Fruit fly (Drosophila melanogaster): ENCODE results near the gene Dab.

Dab gene

DNA sequence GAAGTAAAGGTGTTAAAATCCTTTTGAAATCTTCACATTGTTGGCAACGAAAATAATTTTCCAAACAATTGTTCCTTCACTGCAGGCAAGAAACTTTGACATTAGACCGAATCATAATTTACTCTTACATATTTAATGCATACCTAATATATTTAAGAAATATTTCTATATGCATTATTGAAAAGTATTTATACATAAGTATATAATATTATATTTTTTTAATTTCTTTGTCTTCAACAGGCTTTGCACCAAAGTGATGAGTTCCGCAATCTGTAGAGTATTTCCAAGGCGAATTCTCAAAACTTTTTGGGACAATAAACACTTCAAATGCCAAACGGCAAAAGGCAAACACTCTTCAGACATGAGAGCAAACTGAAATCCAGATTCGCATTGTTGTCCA lies 14.9 kb upstream of the Dab start (continued):
- TF ChIP-seq CG12219 (GFP tag; optimal IDR thresholded peaks at IDR 0.05) (no peak), CG14710 (tag; optimal IDR thresholded peaks at IDR 0.05) (peak; percentile 30), Dad (GFP tag; optimal IDR thresholded peaks at IDR 0.05) (no peak), Aef1 (GFP tag; IDR thresholded peaks at IDR 0.05) (0 out of 3 replicates have a peak, but pooled peaks have one; percentile 43), Trl (optimal IDR thresholded peaks at IDR 0.05) (no peak), Trl (GFP tag; optimal IDR thresholded peaks at IDR 0.05) (no peak), Deaf1 (tag; optimal IDR thresholded peaks at IDR 0.05) (no peak), CG12391 (tag; optimal IDR thresholded peaks at IDR 0.05) (peak; percentile 63), MBD-R2 (GFP tag; IDR thresholded peaks at IDR 0.05) (no peak), CG5180 (GFP tag; optimal IDR thresholded peaks at IDR 0.05) (no peak), Dip3 (GFP tag; optimal IDR thresholded peaks at IDR 0.05) (no peak), CG8089 (GFP tag; optimal IDR thresholded peaks at IDR 0.05) (no peak), scrt (GFP tag; optimal IDR thresholded peaks at IDR 0.05) (no peak), CG13624 (GFP tag; optimal IDR thresholded peaks at IDR 0.05) (no peak), shn (GFP tag; optimal IDR thresholded peaks at IDR 0.05) (no peak), E2f1 (GFP tag; IDR thresholded peaks at IDR 0.05) (peak; percentile 20; the same call in 1 of the 2 replicates), dysf (GFP tag; IDR thresholded peaks at IDR 0.05) (0 out of 3 replicates have a peak, but pooled peaks have one; percentile 33), jumu (GFP tag; optimal IDR thresholded peaks at IDR 0.05) (no peak), CG16863 (GFP tag; optimal IDR thresholded peaks at IDR 0.05) (no peak), nerfin-2 (GFP tag; IDR thresholded peaks at IDR 0.05; ENCODE audit: partially characterized antibody) (no peak), Spps (tag; optimal IDR thresholded peaks at IDR 0.05) (no peak), jing (GFP tag; optimal IDR thresholded peaks at IDR 0.05) (no peak), tup (GFP tag; optimal IDR thresholded peaks at IDR 0.05) (no peak), CG1529 (GFP tag; optimal IDR thresholded peaks at IDR 0.05) (no peak), slou (GFP tag; optimal IDR thresholded peaks at IDR 0.05) (no peak), Ets65A (GFP tag) (no peak), CG9876 (GFP tag; optimal IDR thresholded peaks at IDR 0.05) (no peak), twi (tag; optimal IDR thresholded peaks at IDR 0.05) (no peak), hkb (optimal IDR thresholded peaks at IDR 0.05) (no peak), hkb (GFP tag; IDR thresholded peaks at IDR 0.05) (peak; percentile 75), grn (GFP tag; optimal IDR thresholded peaks at IDR 0.05) (no peak), CG2712 (tag; optimal IDR thresholded peaks at IDR 0.05) (peak; percentile 65), tap (tag; optimal IDR thresholded peaks at IDR 0.05) (peak; percentile 46), br (optimal IDR thresholded peaks at IDR 0.05) (no peak), CG7745 (tag; optimal IDR thresholded peaks at IDR 0.05) (no peak), maf-S (GFP tag; optimal IDR thresholded peaks at IDR 0.05) (no peak), CG15011 (GFP tag; optimal IDR thresholded peaks at IDR 0.05) (no peak), z (GFP tag; IDR thresholded peaks at IDR 0.05) (no peak), CG10543 (GFP tag; optimal IDR thresholded peaks at IDR 0.05) (no peak), kay (GFP tag; optimal IDR thresholded peaks at IDR 0.05) (no peak), CG15514 (GFP tag; optimal IDR thresholded peaks at IDR 0.05) (no peak), PHDP (tag; optimal IDR thresholded peaks at IDR 0.05) (peak; percentile 56), sug (tag; optimal IDR thresholded peaks at IDR 0.05) (no peak), emc (GFP tag; optimal IDR thresholded peaks at IDR 0.05) (no peak), Xbp1 (GFP tag; optimal IDR thresholded peaks at IDR 0.05) (peak; percentile 34), CG18011 (GFP tag; optimal IDR thresholded peaks at IDR 0.05) (no peak), CG10431 (GFP tag; optimal IDR thresholded peaks at IDR 0.05) (no peak), CG11085 (GFP tag; IDR thresholded peaks at IDR 0.05) (no peak), eyg (GFP tag; optimal IDR thresholded peaks at IDR 0.05) (no peak), pan (optimal IDR thresholded peaks at IDR 0.05) (no peak), pan (GFP tag; optimal IDR thresholded peaks at IDR 0.05 in 1 of 2, IDR thresholded peaks at IDR 0.05 in 1 of 2) (peak in 1 of 2 experiments; percentile 64), CG9609 (GFP tag; optimal IDR thresholded peaks at IDR 0.05) (no peak), fru (optimal IDR thresholded peaks at IDR 0.05) (no peak), CG18476 (GFP tag; optimal IDR thresholded peaks at IDR 0.05) (no peak)
